Worm (Caenorhabditis elegans): ENCODE data around the gene Y48A6B.8.

Y48A6B.8 gene

ce11 chrIII:10989491-10990032 lies 39.7 kb downstream of the Y48A6B.8 start (continued):
- TF ChIP-seq nhr-25 (tag; optimal IDR thresholded peaks at IDR 0.05): peak; percentile 95
- TF ChIP-seq nhr-12 (tag; optimal IDR thresholded peaks at IDR 0.05): no peak
- TF ChIP-seq fos-1 (tag; optimal IDR thresholded peaks at IDR 0.05): peak; percentile 80
- TF ChIP-seq zag-1 (tag; optimal IDR thresholded peaks at IDR 0.05): peak; percentile 67
- TF ChIP-seq nhr-67 (tag; optimal IDR thresholded peaks at IDR 0.05): peak; percentile 31
- peak; percentile 26 for TF ChIP-seq nhr-11 (tag; optimal IDR thresholded peaks at IDR 0.05)
- peak; percentile 76 for TF ChIP-seq unc-62 (GFP tag; optimal IDR thresholded peaks at IDR 0.05)
- TF ChIP-seq jun-1 (tag; optimal IDR thresholded peaks at IDR 0.05): peak; percentile 89
- peak; percentile 100 for TF ChIP-seq hmg-11 (tag; optimal IDR thresholded peaks at IDR 0.05)
- TF ChIP-seq egl-27 (tag; optimal IDR thresholded peaks at IDR 0.05): peak; percentile 77
- peak; percentile 33 for TF ChIP-seq mml-1 (tag; optimal IDR thresholded peaks at IDR 0.05)
- no peak for TF ChIP-seq daf-12 (tag; optimal IDR thresholded peaks at IDR 0.05)

- no peak for TF ChIP-seq nhr-67 (tag; optimal IDR thresholded peaks at IDR 0.05)
- no peak for TF ChIP-seq fkh-2 (tag; optimal IDR thresholded peaks at IDR 0.05)
- TF ChIP-seq lsy-12 (tag; optimal IDR thresholded peaks at IDR 0.05): no peak
- peak; percentile 3 for TF ChIP-seq ama-1 (optimal IDR thresholded peaks at IDR 0.05)
- TF ChIP-seq nhr-28 (tag; optimal IDR thresholded peaks at IDR 0.05): no peak
- TF ChIP-seq ztf-11 (tag; optimal IDR thresholded peaks at IDR 0.05): no peak
- TF ChIP-seq ceh-9 (tag; optimal IDR thresholded peaks at IDR 0.05): no peak
- TF ChIP-seq eor-1 (tag; optimal IDR thresholded peaks at IDR 0.05): no peak
- TF ChIP-seq snpc-4 (tag; optimal IDR thresholded peaks at IDR 0.05): no peak
- TF ChIP-seq nhr-25 (tag; optimal IDR thresholded peaks at IDR 0.05): peak; percentile 91
- no peak for TF ChIP-seq ceh-16 (tag; optimal IDR thresholded peaks at IDR 0.05)
- no peak for TF ChIP-seq hmg-11 (tag; optimal IDR thresholded peaks at IDR 0.05)
- TF ChIP-seq elt-1 (tag; optimal IDR thresholded peaks at IDR 0.05): no peak
These were observed 41.6 kb downstream of the Y48A6B.8 start, which contains the start of gene col-94 for ce11 chrIII:10987561-10988184. Gene col-94, minus strand, starts transcription at chrIII:10987873.

DNA sequence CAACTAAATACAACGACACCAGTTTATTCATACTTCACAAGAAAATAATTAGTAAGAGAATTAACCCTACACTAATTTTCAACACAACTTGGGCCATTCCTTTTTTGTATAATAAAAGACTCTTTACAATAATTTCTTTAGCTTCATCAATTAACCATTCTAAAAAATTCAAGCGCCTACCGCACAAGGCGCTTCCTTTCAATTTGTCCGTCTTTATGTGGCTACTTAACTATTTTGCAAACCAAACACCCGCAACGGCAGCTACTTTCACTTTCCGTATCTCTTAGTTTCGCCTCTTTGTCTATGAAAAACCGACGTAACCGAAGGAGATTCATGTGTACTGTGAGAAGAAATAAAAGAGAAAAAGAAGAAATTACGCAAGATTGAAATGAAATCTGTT lies 42.8 kb downstream of the Y48A6B.8 start:
- TF ChIP-seq nhr-43 (tag; optimal IDR thresholded peaks at IDR 0.05; ENCODE audit: poor library complexity, severe bottlenecking): peak; percentile 48
- peak; percentile 25 for TF ChIP-seq nhr-25 (tag; optimal IDR thresholded peaks at IDR 0.05)

ce11 chrIII:10985559-10986036 lies 43.6 kb downstream of the Y48A6B.8 start, which contains the start of gene col-93:
Gene col-93, minus strand, starts transcription at chrIII:10985609.
- no peak for TF ChIP-seq ama-1 (optimal IDR thresholded peaks at IDR 0.05)
- no peak for TF ChIP-seq ceh-9 (tag; optimal IDR thresholded peaks at IDR 0.05)
- TF ChIP-seq jun-1 (tag; optimal IDR thresholded peaks at IDR 0.05): no peak
- TF ChIP-seq nhr-77 (tag; optimal IDR thresholded peaks at IDR 0.05): no peak
- no peak for TF ChIP-seq unc-39 (tag; optimal IDR thresholded peaks at IDR 0.05)
- no peak for TF ChIP-seq lin-39 (tag; optimal IDR thresholded peaks at IDR 0.05)
- no peak for TF ChIP-seq skn-1 (tag; optimal IDR thresholded peaks at IDR 0.05)
- no peak for TF ChIP-seq elt-1 (tag; optimal IDR thresholded peaks at IDR 0.05)
- TF ChIP-seq fkh-2 (tag; optimal IDR thresholded peaks at IDR 0.05): no peak
- TF ChIP-seq unc-62 (GFP tag; optimal IDR thresholded peaks at IDR 0.05): peak; percentile 14
- TF ChIP-seq nhr-25 (tag; optimal IDR thresholded peaks at IDR 0.05): peak; percentile 86
- no peak for TF ChIP-seq daf-12 (tag; optimal IDR thresholded peaks at IDR 0.05)
- no peak for TF ChIP-seq snpc-4 (tag; optimal IDR thresholded peaks at IDR 0.05)
- no peak for TF ChIP-seq eor-1 (tag; optimal IDR thresholded peaks at IDR 0.05)
- TF ChIP-seq lsy-12 (tag; optimal IDR thresholded peaks at IDR 0.05): no peak
- TF ChIP-seq elt-3 (tag; optimal IDR thresholded peaks at IDR 0.05): peak in 1 of 3 experiments; percentile 49
- no peak for TF ChIP-seq pqm-1 (tag; optimal IDR thresholded peaks at IDR 0.05)
- no peak for TF ChIP-seq fos-1 (tag; optimal IDR thresholded peaks at IDR 0.05)
- no peak for TF ChIP-seq nhr-11 (tag; optimal IDR thresholded peaks at IDR 0.05)
- no peak for TF ChIP-seq sea-2 (GFP tag; optimal IDR thresholded peaks at IDR 0.05)
- no peak for TF ChIP-seq nhr-28 (tag; optimal IDR thresholded peaks at IDR 0.05)
- TF ChIP-seq ceh-28 (tag; optimal IDR thresholded peaks at IDR 0.05): no peak
- no peak for TF ChIP-seq ZK546.5 (tag; optimal IDR thresholded peaks at IDR 0.05)

- no peak for TF ChIP-seq egl-5 (tag; optimal IDR thresholded peaks at IDR 0.05)
- TF ChIP-seq jun-1 (tag; optimal IDR thresholded peaks at IDR 0.05): no peak
- peak; percentile 4 for TF ChIP-seq nhr-25 (tag; optimal IDR thresholded peaks at IDR 0.05)
These were observed 46.1 kb downstream of the Y48A6B.8 start, which contains the start of gene col-92 for ce11 chrIII:10983153-10983552. Gene col-92, minus strand, starts transcription at chrIII:10983253.
